Worm (Caenorhabditis elegans): Measurements from ENCODE around the gene Y57G11C.36.

DNA sequence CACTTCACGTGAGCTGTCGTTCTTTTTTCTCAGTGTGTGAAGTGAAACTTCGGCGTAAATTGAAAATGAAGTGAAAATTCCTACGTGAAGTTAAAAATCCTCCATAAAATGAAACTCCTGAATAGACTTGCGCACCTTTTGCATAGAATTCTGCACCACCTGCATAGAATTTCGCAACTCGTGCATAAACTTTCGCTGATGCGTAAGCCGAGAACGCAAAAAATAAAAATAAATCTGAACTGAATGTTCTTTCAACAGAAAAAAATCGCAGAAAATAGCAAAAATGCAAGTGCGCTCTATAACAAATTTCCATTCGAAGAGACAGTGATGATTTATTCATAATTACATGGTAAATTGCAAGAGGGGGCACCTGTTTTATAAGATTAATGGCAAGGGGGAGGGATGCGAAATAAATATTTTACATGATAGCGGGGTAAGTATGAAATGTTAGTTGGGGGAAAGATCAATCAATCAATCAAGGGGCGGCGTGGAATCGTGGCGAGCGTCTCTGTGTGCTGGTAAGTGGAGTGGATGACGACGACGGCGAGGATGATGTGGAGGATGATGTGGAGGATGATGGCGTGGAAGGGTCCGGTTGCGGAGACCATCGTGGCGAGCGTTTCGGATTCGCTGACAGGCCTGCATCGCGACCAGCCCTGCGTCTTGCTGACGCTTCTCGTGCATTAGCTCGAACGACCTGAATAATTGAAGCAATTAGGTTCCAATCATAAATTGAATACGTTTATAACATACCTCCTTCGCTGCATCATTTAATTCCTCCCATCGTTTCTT lies at the start of gene Y57G11C.36:
- TF ChIP-seq ceh-58 (GFP tag; IDR thresholded peaks at IDR 0.05) (no peak), pha-4 (tag; optimal IDR thresholded peaks at IDR 0.05) (no peak), F39B2.1 (GFP tag; IDR thresholded peaks at IDR 0.05) (no peak), sdz-38 (tag; optimal IDR thresholded peaks at IDR 0.05) (no peak), F52B5.7 (tag; optimal IDR thresholded peaks at IDR 0.05) (no peak)
